Fruit fly (Drosophila melanogaster) whole organism, embryonic: ENCODE measurements around the gene CG4404.
A peak's percentile ranks its signal among the peaks of the same experiment; 100 is the strongest.

Experiments used
- Aef1 ChIP-seq: fragments of 200-800 bp; sonication (Bioruptor generic); IDR thresholded peaks from 3 replicates; pipeline ENCODE4 v1.3.6; 2022; ENCODE audit warnings: missing biosample characterization, missing genetic modification characterization
- BEAF-32 ChIP-seq: fragments of 200-800 bp; sonication (Bioruptor generic); optimal IDR thresholded peaks from 3 replicates; lab custom pipeline; 2017; ENCODE audit warnings: missing biosample characterization, missing genetic modification characterization, mild to moderate bottlenecking, moderate library complexity, missing genetic modification reagents
- CG10462 ChIP-seq: fragments of 200-800 bp; sonication (Bioruptor generic); optimal IDR thresholded peaks from 2 replicates; lab custom pipeline; 2016; ENCODE audit warnings: missing biosample characterization, missing genetic modification characterization
- CG11247 ChIP-seq: fragments of 200-800 bp; sonication (Bioruptor generic); IDR thresholded peaks from 2 replicates; pipeline ENCODE4 v1.3.6; 2022; ENCODE audit warnings: missing biosample characterization, missing genetic modification characterization
- CG11504 ChIP-seq: fragments of 200-800 bp; sonication (Bioruptor generic); optimal IDR thresholded peaks from 3 replicates; lab custom pipeline; 2019; ENCODE audit warnings: missing biosample characterization, mild to moderate bottlenecking, missing genetic modification characterization, moderate library complexity
- CG11560 ChIP-seq: fragments of 200-800 bp; sonication (Bioruptor generic); IDR thresholded peaks from 3 replicates; pipeline ENCODE4 v1.3.6; 2022; ENCODE audit warnings: missing biosample characterization, missing genetic modification characterization
- CG17385 ChIP-seq: fragments of 200-800 bp; sonication (Bioruptor generic); optimal IDR thresholded peaks from 3 replicates; lab custom pipeline; 2018; ENCODE audit warnings: missing biosample characterization, mild to moderate bottlenecking, missing genetic modification characterization
- CG1832 ChIP-seq: fragments of 200-800 bp; sonication (Bioruptor generic); optimal IDR thresholded peaks from 2 replicates; lab custom pipeline; 2017; ENCODE audit warnings: missing biosample characterization, mild to moderate bottlenecking, missing genetic modification characterization, inconsistent platforms
- CG18476 ChIP-seq: fragments of 200-800 bp; sonication (Bioruptor generic); optimal IDR thresholded peaks from 2 replicates; lab custom pipeline; 2016; ENCODE audit warnings: missing biosample characterization, mild to moderate bottlenecking, missing genetic modification characterization
- CG3281 ChIP-seq: fragments of 200-800 bp; sonication (Bioruptor generic); optimal IDR thresholded peaks from 3 replicates; lab custom pipeline; 2017; ENCODE audit warnings: missing biosample characterization, mild to moderate bottlenecking, missing genetic modification characterization
- CG4424 ChIP-seq: fragments of 200-800 bp; sonication (Bioruptor generic); optimal IDR thresholded peaks from 3 replicates; lab custom pipeline; 2016; ENCODE audit warnings: missing biosample characterization, missing genetic modification characterization
- CG4707 ChIP-seq: fragments of 200-800 bp; sonication (Bioruptor generic); optimal IDR thresholded peaks from 2 replicates; lab custom pipeline; 2018; ENCODE audit warnings: missing biosample characterization, mild to moderate bottlenecking, missing genetic modification characterization, moderate library complexity
- CG6254 ChIP-seq: fragments of 200-800 bp; sonication (Bioruptor generic); optimal IDR thresholded peaks from 3 replicates; lab custom pipeline; 2017; ENCODE audit warnings: mild to moderate bottlenecking, missing biosample characterization, missing genetic modification reagents, missing genetic modification characterization
- CG6272 ChIP-seq: fragments of 200-800 bp; sonication (Bioruptor generic); IDR thresholded peaks from 2 replicates; pipeline ENCODE4 v1.3.6; 2022; ENCODE audit warnings: missing biosample characterization, missing genetic modification characterization
- CG7556 ChIP-seq: fragments of 200-800 bp; sonication (Bioruptor generic); optimal IDR thresholded peaks from 2 replicates; lab custom pipeline; 2017; ENCODE audit warnings: missing biosample characterization, mild to moderate bottlenecking, missing genetic modification characterization
- CG8765 ChIP-seq: fragments of 200-800 bp; sonication (Bioruptor generic); IDR thresholded peaks from 2 replicates; pipeline ENCODE4 v1.3.6; 2022; ENCODE audit warnings: missing biosample characterization, missing genetic modification characterization
- Dad ChIP-seq: fragments of 200-800 bp; sonication (Bioruptor generic); optimal IDR thresholded peaks from 3 replicates; lab custom pipeline; 2016; ENCODE audit warnings: missing biosample characterization, missing genetic modification characterization
- Dfd ChIP-seq, 2 experiments: fragments of >200 bp; optimal IDR thresholded peaks; 2 replicates each; lab custom pipeline; 2017; ENCODE audit warnings: missing biosample characterization in 2 of 2, missing genetic modification characterization in 2 of 2
- Drgx ChIP-seq: fragments of 200-800 bp; sonication (Bioruptor generic); IDR thresholded peaks from 2 replicates; pipeline ENCODE4 v1.3.6; 2022; ENCODE audit warnings: missing biosample characterization, missing genetic modification characterization
- Hr39 ChIP-seq: fragments of >200 bp; optimal IDR thresholded peaks from 2 replicates; lab custom pipeline; 2017
- Kr ChIP-seq: fragments of 200-800 bp; sonication (Bioruptor generic); optimal IDR thresholded peaks from 2 replicates; lab custom pipeline; 2017; ENCODE audit warnings: missing biosample characterization, mild to moderate bottlenecking, missing genetic modification characterization
- Max ChIP-seq: fragments of 200-800 bp; sonication (Bioruptor generic); optimal IDR thresholded peaks from 2 replicates; lab custom pipeline; 2016; ENCODE audit warnings: missing biosample characterization, mild to moderate bottlenecking, missing genetic modification characterization
- Med ChIP-seq: fragments of 200-800 bp; sonication (Bioruptor generic); peaks from one replicate; lab custom pipeline; 2016; ENCODE audit warnings: missing biosample characterization, missing genetic modification characterization, mild to moderate bottlenecking, inconsistent platforms, moderate library complexity
- Meics ChIP-seq: fragments of 200-800 bp; sonication (Bioruptor generic); optimal IDR thresholded peaks from 2 replicates; lab custom pipeline; 2017; ENCODE audit warnings: missing biosample characterization, mild to moderate bottlenecking, missing genetic modification characterization
- Myb ChIP-seq: fragments of 200-800 bp; sonication (Bioruptor generic); optimal IDR thresholded peaks from 2 replicates; lab custom pipeline; 2016; ENCODE audit warnings: missing biosample characterization, missing genetic modification characterization
- Pdp1 ChIP-seq, 2 experiments: fragments of 200-800 bp; sonication (Bioruptor generic); optimal IDR thresholded peaks; 3 replicates each; lab custom pipeline; 2016; ENCODE audit warnings: missing biosample characterization in 2 of 2, missing genetic modification characterization in 2 of 2, mild to moderate bottlenecking in 1 of 2, moderate library complexity in 1 of 2
- Ptx1 ChIP-seq: fragments of 200-800 bp; sonication (Bioruptor generic); IDR thresholded peaks from 2 replicates; pipeline ENCODE4 v1.3.6; 2022; ENCODE audit warnings: missing biosample characterization, missing genetic modification characterization
- Sox100B ChIP-seq: fragments of 200-800 bp; sonication (Bioruptor generic); optimal IDR thresholded peaks from 3 replicates; lab custom pipeline; 2018; ENCODE audit warnings: missing biosample characterization, mild to moderate bottlenecking, missing genetic modification characterization
- Sry-β ChIP-seq: fragments of 200-800 bp; sonication (Bioruptor generic); optimal IDR thresholded peaks from 2 replicates; lab custom pipeline; 2018; ENCODE audit warnings: missing biosample characterization, mild to moderate bottlenecking, missing genetic modification characterization, moderate library complexity
- Taf1 ChIP-seq: fragments of 200-800 bp; sonication (Bioruptor generic); IDR thresholded peaks from 2 replicates; pipeline ENCODE4 v1.3.6; 2022; ENCODE audit warnings: missing biosample characterization, missing genetic modification characterization
- Usf ChIP-seq: fragments of 200-800 bp; sonication (Bioruptor generic); optimal IDR thresholded peaks from 2 replicates; lab custom pipeline; 2017; ENCODE audit warnings: missing genotype, missing biosample characterization, missing genetic modification characterization
- cg ChIP-seq: fragments of 200-800 bp; sonication (Bioruptor generic); optimal IDR thresholded peaks from 3 replicates; lab custom pipeline; 2019; ENCODE audit warnings: missing biosample characterization, mild to moderate bottlenecking, missing genetic modification characterization, moderate library complexity
- chinmo ChIP-seq: fragments of 200-800 bp; sonication (Bioruptor generic); IDR thresholded peaks from 4 replicates; pipeline ENCODE4 v1.3.6; 2022; ENCODE audit warnings: missing biosample characterization, missing genetic modification characterization; ENCODE audit not compliant: partially characterized antibody
- chm ChIP-seq: fragments of 200-800 bp; sonication (Bioruptor generic); IDR thresholded peaks from 2 replicates; pipeline ENCODE4 v1.3.6; 2022; ENCODE audit warnings: missing biosample characterization, missing genetic modification characterization
- crol ChIP-seq: fragments of 200-800 bp; sonication (Bioruptor generic); IDR thresholded peaks from 2 replicates; pipeline ENCODE4 v1.3.6; 2022; ENCODE audit warnings: missing biosample characterization, missing genetic modification characterization
- dm ChIP-seq: fragments of 200-800 bp; sonication (Bioruptor generic); optimal IDR thresholded peaks from 3 replicates; lab custom pipeline; 2016; ENCODE audit warnings: missing biosample characterization, missing genetic modification characterization
- esg ChIP-seq: fragments of 200-800 bp; sonication (Bioruptor generic); conservative IDR thresholded peaks from 2 replicates; pipeline ENCODE4 v1.3.6; 2022; ENCODE audit warnings: missing biosample characterization, missing genetic modification characterization
- ewg ChIP-seq: fragments of 200-800 bp; sonication (Bioruptor generic); optimal IDR thresholded peaks from 3 replicates; lab custom pipeline; 2017; ENCODE audit warnings: mild to moderate bottlenecking, missing biosample characterization, missing genetic modification reagents, missing genetic modification characterization
- gfzf ChIP-seq: fragments of 200-800 bp; sonication (Bioruptor generic); optimal IDR thresholded peaks from 2 replicates; lab custom pipeline; 2016; ENCODE audit warnings: missing biosample characterization, mild to moderate bottlenecking, missing genetic modification characterization, moderate library complexity
- lbe ChIP-seq: fragments of 200-800 bp; sonication (Bioruptor generic); optimal IDR thresholded peaks from 2 replicates; lab custom pipeline; 2016; ENCODE audit warnings: missing biosample characterization, mild to moderate bottlenecking, missing genetic modification characterization
- nau ChIP-seq: fragments of 200-800 bp; sonication (Bioruptor generic); optimal IDR thresholded peaks from 3 replicates; lab custom pipeline; 2017; ENCODE audit warnings: missing biosample characterization, mild to moderate bottlenecking, missing genetic modification characterization, missing genetic modification reagents
- nom ChIP-seq: fragments of 200-800 bp; sonication (Bioruptor generic); optimal IDR thresholded peaks from 2 replicates; lab custom pipeline; 2017; ENCODE audit warnings: missing biosample characterization, missing genetic modification characterization, mild to moderate bottlenecking, moderate library complexity, missing genetic modification reagents
- pan ChIP-seq, 4 experiments: fragments of >200 bp in 3 of 4; fragments of 200-800 bp in 1 of 4; sonication (Bioruptor generic) in 1 of 4; optimal IDR thresholded peaks in 3 of 4; IDR thresholded peaks in 1 of 4; 2 replicates each; pipeline versions ENCODE4 v1.3.6 to Lab custom; 2017 to 2022; ENCODE audit warnings: missing biosample characterization in 2 of 4, missing genetic modification characterization in 2 of 4, mixed read lengths in 1 of 4
- sens ChIP-seq: fragments of 200-800 bp; sonication (Bioruptor generic); peaks from one replicate; lab custom pipeline; 2016; ENCODE audit warnings: missing biosample characterization, missing genetic modification characterization
- sna ChIP-seq: fragments of 200-800 bp; sonication (Bioruptor generic); IDR thresholded peaks from 2 replicates; pipeline ENCODE4 v1.3.6; 2022; ENCODE audit warnings: missing biosample characterization, missing genetic modification characterization; ENCODE audit not compliant: partially characterized antibody
- sr ChIP-seq: fragments of 200-800 bp; sonication (Bioruptor generic); IDR thresholded peaks from 3 replicates; pipeline ENCODE4 v1.3.6; 2022; ENCODE audit warnings: missing biosample characterization, missing genetic modification characterization
- stc ChIP-seq: fragments of 200-800 bp; sonication (Bioruptor generic); IDR thresholded peaks from 2 replicates; pipeline ENCODE4 v1.3.6; 2022; ENCODE audit warnings: missing biosample characterization, missing genetic modification characterization
- usp ChIP-seq: fragments of >200 bp; optimal IDR thresholded peaks from 2 replicates; lab custom pipeline; 2017; ENCODE audit warnings: missing biosample characterization, missing genetic modification characterization

CG4404 gene

dm6 chrX:12905014-12905900, 561 bp downstream of the CG4404 start:
- TF ChIP-seq CG1832 (GFP tag; lab: Kevin White, UChicago) = peak; percentile 51
- no peak for TF ChIP-seq esg
- no peak for TF ChIP-seq CG11504 (tag; lab: Kevin White, UChicago)
- no peak for TF ChIP-seq CG6272 (GFP tag; lab: Robert Waterston, UW)
- peak; percentile 56 for TF ChIP-seq cg (GFP tag; lab: Kevin White, UChicago)
- TF ChIP-seq Med (GFP tag; lab: Kevin White, UChicago) = peak; percentile 46
- TF ChIP-seq CG17385 (GFP tag; lab: Kevin White, UChicago) = peak; percentile 82
- TF ChIP-seq Ptx1 (GFP tag; lab: Robert Waterston, UW) = no peak
- TF ChIP-seq nom (GFP tag; lab: Kevin White, UChicago) = peak; percentile 53
- no peak for TF ChIP-seq Dad (GFP tag; lab: Kevin White, UChicago)
- no peak for TF ChIP-seq Sox100B (GFP tag; lab: Kevin White, UChicago)
- TF ChIP-seq ewg (GFP tag; lab: Kevin White, UChicago) = peak; percentile 22
- TF ChIP-seq Dfd (GFP tag; optimal IDR thresholded peaks at IDR 0.05; lab: Kevin White, UChicago) = peak in 1 of 2 experiments; percentile 4
- TF ChIP-seq chm (GFP tag; lab: Robert Waterston, UW) = no peak
- no peak for TF ChIP-seq dm
- TF ChIP-seq sr (GFP tag; lab: Robert Waterston, UW) = no peak
- no peak for TF ChIP-seq pan (optimal IDR thresholded peaks at IDR 0.05; lab: Kevin White, UChicago)
- TF ChIP-seq pan (GFP tag; optimal IDR thresholded peaks at IDR 0.05 in 1 of 2, IDR thresholded peaks at IDR 0.05 in 1 of 2) = peak in 1 of 2 experiments; percentile 19
- TF ChIP-seq Drgx (GFP tag; lab: Robert Waterston, UW) = peak; percentile 62
- TF ChIP-seq Hr39 = peak; percentile 98
- TF ChIP-seq crol (GFP tag; lab: Robert Waterston, UW) = 0 out of 2 replicates have a peak, but pooled peaks have one; percentile 14
- TF ChIP-seq CG3281 (GFP tag; lab: Kevin White, UChicago) = no peak
- 0 out of 4 replicates have a peak, but pooled peaks have one; percentile 19 for TF ChIP-seq chinmo (GFP tag; lab: Robert Waterston, UW)
- TF ChIP-seq Pdp1 (GFP tag; optimal IDR thresholded peaks at IDR 0.05; lab: Kevin White, UChicago) = peak in 1 of 2 experiments; percentile 8
- TF ChIP-seq CG18476 = no peak
- TF ChIP-seq sens (GFP tag; lab: Kevin White, UChicago) = peak; percentile 68
- TF ChIP-seq Meics = no peak

dm6 chrX:12903099-12903616, 2.7 kb downstream of the CG4404 start, which contains the start of gene Flad1:
Gene Flad1 (minus strand): TSS chrX:12903516.
- peak; percentile 19 for TF ChIP-seq Max (GFP tag; lab: Kevin White, UChicago)
- TF ChIP-seq CG4424 (GFP tag; lab: Kevin White, UChicago) = no peak
- TF ChIP-seq Usf (GFP tag; lab: Kevin White, UChicago) = no peak
- TF ChIP-seq usp = no peak
- no peak for TF ChIP-seq CG11560 (tag; lab: Robert Waterston, UW)
- TF ChIP-seq BEAF-32 = peak; percentile 71
- 0 out of 2 replicates have a peak, but pooled peaks have one; percentile 36 for TF ChIP-seq sna (GFP tag; lab: Robert Waterston, UW)
- no peak for TF ChIP-seq CG7556 (GFP tag; lab: Kevin White, UChicago)
- peak; percentile 79 for TF ChIP-seq Sry-β (GFP tag; lab: Kevin White, UChicago)
- TF ChIP-seq nau = no peak
- peak; percentile 44 for TF ChIP-seq Myb (GFP tag; lab: Kevin White, UChicago)
- no peak for TF ChIP-seq lbe (GFP tag; lab: Kevin White, UChicago)
- TF ChIP-seq CG10462 (GFP tag; lab: Kevin White, UChicago) = no peak
- TF ChIP-seq Kr (GFP tag; lab: Kevin White, UChicago) = no peak
- no peak for TF ChIP-seq CG6272 (GFP tag; lab: Robert Waterston, UW)
- no peak for TF ChIP-seq Taf1
- no peak for TF ChIP-seq stc (GFP tag; lab: Robert Waterston, UW)
- TF ChIP-seq CG11247 (GFP tag; lab: Robert Waterston, UW) = no peak
- no peak for TF ChIP-seq CG6254 (GFP tag; lab: Kevin White, UChicago)
- no peak for TF ChIP-seq CG4707 (GFP tag; lab: Kevin White, UChicago)
- no peak for TF ChIP-seq gfzf (GFP tag; lab: Kevin White, UChicago)
- no peak for TF ChIP-seq CG8765
- no peak; the same call in 2 of the 3 replicates for TF ChIP-seq Aef1 (GFP tag; lab: Robert Waterston, UW)
